Fruit fly (Drosophila melanogaster): ENCODE data around the gene CG12206.

dm6 chrX:3476009-3476408 lies 1.7 kb upstream of the CG12206 start:
- TF ChIP-seq lola (GFP tag; optimal IDR thresholded peaks at IDR 0.05), result no peak
- no peak for TF ChIP-seq pan (optimal IDR thresholded peaks at IDR 0.05)
- TF ChIP-seq dsf (GFP tag; optimal IDR thresholded peaks at IDR 0.05; ENCODE audit: borderline replicate concordance), result no peak
